Worm (Caenorhabditis elegans) whole organism, L4 larva: ENCODE results near the gene rpl-36.

ENCODE experiments used
- F26F4.8 ChIP-seq: fragments of 200-800 bp; sonication (Bioruptor generic); conservative IDR thresholded peaks from 2 replicates; pipeline ENCODE4 v1.3.6; 2022; ENCODE audit warnings: missing genetic modification characterization, missing compliant biosample characterization
- F37D6.2 ChIP-seq: sonication (generic microtip); optimal IDR thresholded peaks from 2 replicates; lab custom pipeline; 2016; ENCODE audit warnings: mild to moderate bottlenecking, missing genetic modification characterization, missing compliant biosample characterization
- T20F7.1 ChIP-seq: fragments of 200-800 bp; sonication (Bioruptor generic); optimal IDR thresholded peaks from 2 replicates; lab custom pipeline; 2018; ENCODE audit warnings: mild to moderate bottlenecking, missing genetic modification characterization, missing compliant biosample characterization
- Y105C5A.15 ChIP-seq: fragments of 200-800 bp; sonication (Bioruptor generic); IDR thresholded peaks from 2 replicates; pipeline ENCODE4 v1.3.6; 2022; ENCODE audit warnings: missing genetic modification characterization, missing compliant biosample characterization
- ZK337.2 ChIP-seq: fragments of 200-800 bp; sonication (Bioruptor generic); IDR thresholded peaks from 2 replicates; pipeline ENCODE4 v1.3.6; 2022; ENCODE audit warnings: missing genetic modification reagents, missing genetic modification characterization, missing compliant biosample characterization
- ZK546.5 ChIP-seq, 2 experiments: sonication (generic microtip); optimal IDR thresholded peaks; 2 replicates each; lab custom pipeline; 2017; ENCODE audit warnings: missing biosample characterization in 2 of 2, missing genetic modification characterization in 2 of 2
- ama-1 ChIP-seq: fragments of 150-350 bp; optimal IDR thresholded peaks from 2 replicates; lab custom pipeline; 2014; ENCODE audit warnings: inconsistent platforms, mixed read lengths
- arid-1 ChIP-seq: fragments of 200-800 bp; sonication (Bioruptor generic); conservative IDR thresholded peaks from 2 replicates; pipeline ENCODE4 v1.3.6; 2022; ENCODE audit warnings: missing genetic modification reagents, missing genetic modification characterization, missing compliant biosample characterization
- ceh-20 ChIP-seq: fragments of 200-800 bp; sonication (Bioruptor generic); IDR thresholded peaks from 2 replicates; pipeline ENCODE4 v1.3.6; 2022; ENCODE audit warnings: missing genetic modification reagents, missing genetic modification characterization, missing compliant biosample characterization
- ceh-28 ChIP-seq: fragments of 150-350 bp; optimal IDR thresholded peaks from 2 replicates; lab custom pipeline; 2014; ENCODE audit warnings: missing biosample characterization, missing genetic modification reagents, missing genetic modification characterization
- ceh-82 ChIP-seq: sonication (generic microtip); optimal IDR thresholded peaks from 2 replicates; lab custom pipeline; 2017; ENCODE audit warnings: missing biosample characterization, missing genetic modification characterization
- ces-1 ChIP-seq: fragments of 150-350 bp; sonication (generic microtip); optimal IDR thresholded peaks from 4 replicates; lab custom pipeline; 2014; ENCODE audit warnings: missing biosample characterization, missing genetic modification reagents, missing genetic modification characterization
- cey-2 ChIP-seq: sonication (generic microtip); optimal IDR thresholded peaks from 3 replicates; lab custom pipeline; 2017; ENCODE audit warnings: missing genetic modification characterization, mild to moderate bottlenecking, missing compliant biosample characterization, antibody characterized with exemption, borderline replicate concordance; ENCODE audit not compliant: insufficient read depth
- daf-16 ChIP-seq, 3 experiments: sonication (generic microtip); optimal IDR thresholded peaks; 2 replicates each; lab custom pipeline; 2016 to 2017; ENCODE audit warnings: missing genetic modification characterization in 3 of 3, missing genetic modification reagents in 3 of 3, mild to moderate bottlenecking in 2 of 3, missing compliant biosample characterization in 2 of 3, missing biosample characterization in 1 of 3, moderate library complexity in 1 of 3
- dmd-9 ChIP-seq: fragments of 200-800 bp; sonication (Bioruptor generic); IDR thresholded peaks from 2 replicates; pipeline ENCODE4 v1.3.6; 2022; ENCODE audit warnings: missing genetic modification reagents, missing genetic modification characterization, missing compliant biosample characterization
- dpl-1 ChIP-seq: fragments of 150-350 bp; optimal IDR thresholded peaks from 2 replicates; lab custom pipeline; 2014; ENCODE audit warnings: missing biosample characterization, missing genetic modification reagents, missing genetic modification characterization
- dve-1 ChIP-seq: sonication (generic microtip); optimal IDR thresholded peaks from 2 replicates; lab custom pipeline; 2017; ENCODE audit warnings: antibody characterized with exemption, mild to moderate bottlenecking, missing genetic modification characterization, missing compliant biosample characterization; ENCODE audit not compliant: insufficient read depth
- egl-27 ChIP-seq: sonication (generic microtip); optimal IDR thresholded peaks from 3 replicates; lab custom pipeline; 2017; ENCODE audit warnings: missing biosample characterization, missing genetic modification reagents, missing genetic modification characterization
- egl-43 ChIP-seq: fragments of 200-800 bp; sonication (Bioruptor generic); IDR thresholded peaks from 2 replicates; pipeline ENCODE4 v1.3.6; 2022; ENCODE audit warnings: missing genetic modification reagents, missing genetic modification characterization, missing compliant biosample characterization
- fkh-10 ChIP-seq: fragments of 150-350 bp; optimal IDR thresholded peaks from 2 replicates; lab custom pipeline; 2014; ENCODE audit warnings: missing biosample characterization, missing genetic modification reagents, missing genetic modification characterization
- gei-8 ChIP-seq: fragments of 200-800 bp; sonication (Bioruptor generic); optimal IDR thresholded peaks from 2 replicates; lab custom pipeline; 2018; ENCODE audit warnings: mild to moderate bottlenecking, missing genetic modification characterization, missing compliant biosample characterization
- hlh-11 ChIP-seq: fragments of 200-800 bp; sonication (Bioruptor generic); optimal IDR thresholded peaks from 2 replicates; lab custom pipeline; 2018; ENCODE audit warnings: mild to moderate bottlenecking, missing genetic modification characterization, missing compliant biosample characterization
- lim-7 ChIP-seq: fragments of 200-800 bp; sonication (Bioruptor generic); IDR thresholded peaks from 2 replicates; pipeline ENCODE4 v1.3.6; 2022; ENCODE audit warnings: missing genetic modification characterization, missing compliant biosample characterization
- lin-1 ChIP-seq: fragments of 200-800 bp; sonication (Bioruptor generic); IDR thresholded peaks from 2 replicates; pipeline ENCODE4 v1.3.6; 2022; ENCODE audit warnings: missing genetic modification reagents, missing genetic modification characterization, missing compliant biosample characterization
- lin-13 ChIP-seq: fragments of 150-350 bp; optimal IDR thresholded peaks from 2 replicates; lab custom pipeline; 2014; ENCODE audit warnings: missing biosample characterization, missing genetic modification reagents, missing genetic modification characterization
- lin-29 ChIP-seq: fragments of 200-800 bp; sonication (Bioruptor generic); IDR thresholded peaks from 2 replicates; pipeline ENCODE4 v1.3.6; 2022; ENCODE audit warnings: missing genetic modification reagents, missing genetic modification characterization, missing compliant biosample characterization
- lir-3 ChIP-seq: sonication (generic microtip); optimal IDR thresholded peaks from 2 replicates; lab custom pipeline; 2016; ENCODE audit warnings: mild to moderate bottlenecking, missing genetic modification characterization, missing compliant biosample characterization
- lsy-2 ChIP-seq, 2 experiments: fragments of 150-350 bp in 1 of 2; sonication (generic microtip) in 1 of 2; optimal IDR thresholded peaks; 2 replicates each; lab custom pipeline; 2014 to 2017; ENCODE audit warnings: missing biosample characterization in 2 of 2, missing genetic modification characterization in 2 of 2
- madf-5 ChIP-seq, 2 experiments: fragments of 200-800 bp; sonication (Bioruptor generic); IDR thresholded peaks; 2 replicates each; pipeline ENCODE4 v1.3.6; 2022; ENCODE audit warnings: missing compliant biosample characterization in 2 of 2, missing genetic modification characterization in 2 of 2
- madf-9 ChIP-seq: fragments of 200-800 bp; sonication (Bioruptor generic); conservative IDR thresholded peaks from 2 replicates; pipeline ENCODE4 v1.3.6; 2022; ENCODE audit warnings: missing genetic modification reagents, missing genetic modification characterization, missing compliant biosample characterization
- mdl-1 ChIP-seq, 2 experiments: fragments of 150-350 bp in 1 of 2; sonication (generic microtip) in 1 of 2; optimal IDR thresholded peaks; 2 replicates each; lab custom pipeline; 2014 to 2017; ENCODE audit warnings: missing biosample characterization in 2 of 2, missing genetic modification characterization in 2 of 2
- mdt-29 ChIP-seq: fragments of 200-800 bp; sonication (Bioruptor generic); IDR thresholded peaks from 2 replicates; pipeline ENCODE4 v1.3.6; 2022; ENCODE audit warnings: missing genetic modification reagents, missing genetic modification characterization, missing compliant biosample characterization
- mep-1 ChIP-seq: fragments of 150-350 bp; sonication (generic microtip); optimal IDR thresholded peaks from 3 replicates; lab custom pipeline; 2014; ENCODE audit warnings: missing biosample characterization, missing genetic modification characterization
- nhr-102 ChIP-seq: sonication (generic microtip); optimal IDR thresholded peaks from 2 replicates; lab custom pipeline; 2016; ENCODE audit warnings: mild to moderate bottlenecking, missing genetic modification characterization, moderate library complexity, missing compliant biosample characterization
- nhr-111 ChIP-seq: fragments of 200-800 bp; sonication (Bioruptor generic); optimal IDR thresholded peaks from 2 replicates; lab custom pipeline; 2018; ENCODE audit warnings: mild to moderate bottlenecking, missing genetic modification characterization, missing compliant biosample characterization
- nhr-25 ChIP-seq: sonication (generic microtip); optimal IDR thresholded peaks from 2 replicates; lab custom pipeline; 2017; ENCODE audit warnings: missing genetic modification characterization, mild to moderate bottlenecking, missing compliant biosample characterization, antibody characterized with exemption, moderate library complexity, borderline replicate concordance; ENCODE audit not compliant: insufficient read depth
- nhr-28 ChIP-seq: fragments of 150-350 bp; optimal IDR thresholded peaks from 2 replicates; lab custom pipeline; 2014; ENCODE audit warnings: missing biosample characterization, missing genetic modification characterization
- pha-4 ChIP-seq, 2 experiments: fragments of 150-350 bp in 1 of 2; fragments of 200-800 bp in 1 of 2; sonication (Bioruptor generic) in 1 of 2; IDR thresholded peaks in 1 of 2; optimal IDR thresholded peaks in 1 of 2; 2 replicates each; pipeline versions ENCODE4 v1.3.6 to Lab custom; 2014 to 2022; ENCODE audit warnings: missing genetic modification characterization in 2 of 2, missing genetic modification reagents in 2 of 2, missing biosample characterization in 1 of 2, missing compliant biosample characterization in 1 of 2
- php-3 ChIP-seq: fragments of 200-800 bp; sonication (Bioruptor generic); IDR thresholded peaks from 2 replicates; pipeline ENCODE4 v1.3.6; 2022; ENCODE audit warnings: missing genetic modification reagents, missing genetic modification characterization, missing compliant biosample characterization
- pqm-1 ChIP-seq: sonication (generic microtip); optimal IDR thresholded peaks from 2 replicates; lab custom pipeline; 2017; ENCODE audit warnings: missing biosample characterization, missing genetic modification characterization
- snpc-4 ChIP-seq: fragments of 150-350 bp; optimal IDR thresholded peaks from 2 replicates; lab custom pipeline; 2014; ENCODE audit warnings: missing biosample characterization, missing genetic modification characterization
- unc-39 ChIP-seq: sonication (generic microtip); optimal IDR thresholded peaks from 2 replicates; lab custom pipeline; 2017; ENCODE audit warnings: missing biosample characterization, missing genetic modification characterization
- unc-62 ChIP-seq, 3 experiments: fragments of 150-350 bp in 1 of 3; sonication (generic microtip); optimal IDR thresholded peaks in 2 of 3; peaks in 1 of 3; 1 replicate in 1 of 3; 2 replicates in 2 of 3; lab custom pipeline; 2014 to 2017; ENCODE audit warnings: missing biosample characterization in 3 of 3, missing genetic modification characterization in 3 of 3, missing genetic modification reagents in 3 of 3, missing genotype in 1 of 3
- zfp-2 ChIP-seq: sonication (generic microtip); optimal IDR thresholded peaks from 2 replicates; lab custom pipeline; 2016; ENCODE audit warnings: mild to moderate bottlenecking, missing genetic modification characterization, missing compliant biosample characterization
- zfp-3 ChIP-seq: fragments of 200-800 bp; sonication (Bioruptor generic); conservative IDR thresholded peaks from 2 replicates; pipeline ENCODE4 v1.3.6; 2022; ENCODE audit warnings: missing genetic modification reagents, missing genetic modification characterization, missing compliant biosample characterization
- zip-11 ChIP-seq: fragments of 200-800 bp; sonication (Bioruptor generic); IDR thresholded peaks from 2 replicates; pipeline ENCODE4 v1.3.6; 2022; ENCODE audit warnings: missing genetic modification characterization, missing compliant biosample characterization
- ztf-7 ChIP-seq: fragments of 150-350 bp; optimal IDR thresholded peaks from 2 replicates; lab custom pipeline; 2014; ENCODE audit warnings: missing biosample characterization, missing genetic modification characterization

rpl-36 gene

DNA sequence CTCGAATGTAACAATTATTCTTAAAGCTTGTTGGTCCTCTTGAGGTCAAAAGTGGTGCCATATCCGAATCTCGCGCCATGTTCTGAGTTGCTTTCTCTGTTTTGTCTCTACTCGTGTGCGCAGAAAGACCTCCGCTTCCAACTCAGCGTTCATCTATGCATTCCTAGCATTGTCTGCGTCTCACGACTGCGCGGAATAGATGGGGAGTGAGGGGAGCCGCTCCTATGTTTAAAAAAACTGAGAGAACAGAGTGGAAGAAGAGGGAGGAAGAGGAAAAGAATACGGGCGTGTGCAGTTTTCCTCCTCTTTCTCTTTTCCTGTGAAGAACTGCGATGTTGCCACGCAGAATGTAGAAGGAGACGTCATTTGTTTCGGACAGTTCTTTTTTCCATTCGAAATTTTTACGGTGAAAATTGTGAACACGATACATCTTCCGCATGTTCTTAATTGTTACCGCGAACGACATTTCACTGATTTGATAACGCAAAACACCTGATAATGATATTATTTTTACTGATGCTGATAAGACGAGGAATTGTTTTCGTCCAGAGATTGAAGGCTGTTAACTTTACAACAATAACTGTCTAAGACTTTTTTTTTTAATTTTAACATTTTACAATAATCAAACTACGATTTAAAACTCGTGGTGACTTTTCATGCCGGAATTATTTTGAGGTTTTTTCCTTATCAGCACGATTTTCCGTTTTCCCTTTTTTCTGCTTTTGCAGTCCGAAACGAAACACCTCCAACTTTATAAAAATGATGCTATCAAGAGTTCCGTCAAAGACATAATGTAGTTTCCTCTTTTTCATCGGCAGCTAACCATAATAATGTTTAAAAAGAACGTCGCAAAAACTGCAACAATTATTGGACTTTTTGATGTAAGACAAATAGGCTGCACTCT is 13.1 kb upstream of the rpl-36 start (continued):
- peak; percentile 19 for TF ChIP-seq T20F7.1 (GFP tag; lab: Kevin White, UChicago)
- TF ChIP-seq zfp-3, result no peak
- peak in 1 of 2 experiments; percentile 57 for TF ChIP-seq lsy-2 (tag; optimal IDR thresholded peaks at IDR 0.05; lab: Kevin White, UChicago)
- no peak for TF ChIP-seq mdt-29 (GFP tag; lab: Robert Waterston, UW)
- TF ChIP-seq F37D6.2, result peak; percentile 9
- peak; percentile 2 for TF ChIP-seq ama-1 (lab: Kevin White, UChicago)
- no peak for TF ChIP-seq zfp-2
- TF ChIP-seq mep-1 (tag; lab: Kevin White, UChicago), result peak; percentile 76
- TF ChIP-seq nhr-111 (GFP tag; lab: Kevin White, UChicago), result no peak
- no peak for TF ChIP-seq ceh-20
- 0 out of 2 replicates have a peak, but pooled peaks have one; percentile 23 for TF ChIP-seq madf-9 (GFP tag; lab: Robert Waterston, UW)
- peak; percentile 58 for TF ChIP-seq hlh-11
- TF ChIP-seq unc-39, result no peak
- no peak for TF ChIP-seq nhr-25 (tag; lab: Kevin White, UChicago)
- no peak for TF ChIP-seq lin-13
- no peak for TF ChIP-seq lin-29 (GFP tag; lab: Robert Waterston, UW)
- no peak for TF ChIP-seq ceh-28 (tag; lab: Kevin White, UChicago)
- no peak for TF ChIP-seq ZK546.5 (tag; optimal IDR thresholded peaks at IDR 0.05; lab: Kevin White, UChicago)
- TF ChIP-seq ztf-7, result peak; percentile 5
- no peak for TF ChIP-seq gei-8
- no peak for TF ChIP-seq lim-7 (GFP tag; lab: Robert Waterston, UW)
- TF ChIP-seq zip-11 (GFP tag; lab: Robert Waterston, UW), result no peak
- TF ChIP-seq pqm-1 (tag; lab: Kevin White, UChicago), result peak; percentile 84
- TF ChIP-seq dmd-9 (GFP tag; lab: Robert Waterston, UW), result no peak
- no peak for TF ChIP-seq nhr-102 (tag; lab: Kevin White, UChicago)
- TF ChIP-seq pha-4 (GFP tag; IDR thresholded peaks at IDR 0.05; lab: Robert Waterston, UW), result no peak
- TF ChIP-seq pha-4 (tag; optimal IDR thresholded peaks at IDR 0.05; lab: Kevin White, UChicago), result no peak
- TF ChIP-seq arid-1 (GFP tag; lab: Robert Waterston, UW), result no peak
- no peak for TF ChIP-seq ceh-82 (tag; lab: Kevin White, UChicago)
- TF ChIP-seq lin-1 (GFP tag; lab: Robert Waterston, UW), result 0 out of 2 replicates have a peak, but pooled peaks have one; percentile 37
- peak; percentile 21 for TF ChIP-seq fkh-10 (GFP tag; lab: Kevin White, UChicago)
- TF ChIP-seq egl-43 (GFP tag; lab: Robert Waterston, UW), result peak; percentile 61; the same call in 1 of the 2 replicates
- TF ChIP-seq F26F4.8 (GFP tag; lab: Robert Waterston, UW), result no peak
- TF ChIP-seq ZK337.2, result no peak
- TF ChIP-seq unc-62 (GFP tag; optimal IDR thresholded peaks at IDR 0.05 in 1 of 2; lab: Kevin White, UChicago), result no peak
- no peak for TF ChIP-seq unc-62 (tag; optimal IDR thresholded peaks at IDR 0.05; lab: Kevin White, UChicago)
- TF ChIP-seq snpc-4 (tag; lab: Kevin White, UChicago), result no peak
- TF ChIP-seq mdl-1 (tag; optimal IDR thresholded peaks at IDR 0.05; lab: Kevin White, UChicago), result peak in 1 of 2 experiments; percentile 41
- TF ChIP-seq php-3 (GFP tag; lab: Robert Waterston, UW), result peak; percentile 89
- TF ChIP-seq egl-27, result no peak
- no peak for TF ChIP-seq lir-3
- no peak for TF ChIP-seq cey-2 (tag; lab: Kevin White, UChicago)
- TF ChIP-seq dpl-1, result peak; percentile 2
- TF ChIP-seq ces-1 (GFP tag; lab: Kevin White, UChicago), result no peak
- TF ChIP-seq nhr-28, result peak; percentile 69
- peak; percentile 12 for TF ChIP-seq dve-1 (tag; lab: Kevin White, UChicago)
- no peak for TF ChIP-seq Y105C5A.15
- no peak for TF ChIP-seq daf-16 (GFP tag; optimal IDR thresholded peaks at IDR 0.05; lab: Kevin White, UChicago)
- peak; percentile 74 for TF ChIP-seq daf-16 (tag; optimal IDR thresholded peaks at IDR 0.05; lab: Kevin White, UChicago)
- no peak for TF ChIP-seq madf-5 (GFP tag; IDR thresholded peaks at IDR 0.05; lab: Robert Waterston, UW)
